Worm (Caenorhabditis elegans) whole organism, young adult: Measurements from ENCODE around the gene drr-1.

ENCODE experiments used
- D2030.7 ChIP-seq: fragments of 200-800 bp; sonication (Bioruptor generic); IDR thresholded peaks from 2 replicates; pipeline ENCODE4 v1.3.6; 2022; ENCODE audit warnings: missing genetic modification reagents, missing genetic modification characterization, missing compliant biosample characterization
- T26A5.8 ChIP-seq: sonication (generic microtip); optimal IDR thresholded peaks from 2 replicates; lab custom pipeline; 2016; ENCODE audit warnings: missing genetic modification characterization, missing compliant biosample characterization
- ama-1 ChIP-seq, 3 experiments: fragments of 150-350 bp in 1 of 3; sonication (generic microtip) in 2 of 3; optimal IDR thresholded peaks; 2 replicates each; lab custom pipeline; 2014 to 2018; ENCODE audit warnings: missing biosample characterization in 2 of 3, missing genetic modification characterization in 2 of 3, missing genetic modification reagents in 2 of 3
- attf-5 ChIP-seq: fragments of 200-800 bp; sonication (Bioruptor generic); optimal IDR thresholded peaks from 2 replicates; lab custom pipeline; 2018; ENCODE audit warnings: mild to moderate bottlenecking, missing genetic modification characterization, missing compliant biosample characterization
- egl-18 ChIP-seq: fragments of 200-800 bp; sonication (Bioruptor generic); IDR thresholded peaks from 2 replicates; pipeline ENCODE4 v1.3.6; 2022; ENCODE audit warnings: missing genetic modification reagents, missing genetic modification characterization, missing compliant biosample characterization
- repo-1 ChIP-seq: sonication (generic microtip); optimal IDR thresholded peaks from 2 replicates; lab custom pipeline; 2017; ENCODE audit warnings: mild to moderate bottlenecking, missing genetic modification characterization, missing compliant biosample characterization
- snpc-1.1 ChIP-seq: sonication (generic microtip); optimal IDR thresholded peaks from 2 replicates; lab custom pipeline; 2017; ENCODE audit warnings: missing genetic modification characterization, mild to moderate bottlenecking, missing compliant biosample characterization, antibody characterized with exemption, moderate library complexity, missing genotype, missing genetic modification reagents; ENCODE audit not compliant: insufficient read depth
- zfh-2 ChIP-seq: fragments of 200-800 bp; sonication (Bioruptor generic); conservative IDR thresholded peaks from 2 replicates; pipeline ENCODE4 v1.3.6; 2022; ENCODE audit warnings: missing genetic modification reagents, missing genetic modification characterization, missing compliant biosample characterization

ce11 chrII:13521977-13522404 lies 26.3 kb upstream of the drr-1 start:
- peak; percentile 54 for TF ChIP-seq ama-1 (optimal IDR thresholded peaks at IDR 0.05; lab: Kevin White, UChicago)
- TF ChIP-seq ama-1 (GFP tag; optimal IDR thresholded peaks at IDR 0.05; lab: Kevin White, UChicago): peak in 1 of 2 experiments; percentile 27
- no peak for TF ChIP-seq egl-18
- TF ChIP-seq attf-5 (GFP tag; lab: Kevin White, UChicago): no peak
- TF ChIP-seq zfh-2 (GFP tag; lab: Robert Waterston, UW): 0 out of 2 replicates have a peak, but pooled peaks have one; percentile 12
- TF ChIP-seq snpc-1.1 (tag; lab: Kevin White, UChicago): peak; percentile 98
- no peak for TF ChIP-seq T26A5.8
- no peak for TF ChIP-seq repo-1 (tag; lab: Kevin White, UChicago)
- peak; percentile 97 for TF ChIP-seq D2030.7 (GFP tag; lab: Robert Waterston, UW)
